Fruit fly (Drosophila melanogaster) whole organism, embryonic: Measurements from ENCODE around the gene CG7903.

Experiments
- CG10543 ChIP-seq: fragments of 200-800 bp; sonication (Bioruptor generic); optimal IDR thresholded peaks from 3 replicates; lab custom pipeline; 2017; ENCODE audit warnings: missing biosample characterization, mild to moderate bottlenecking, missing genetic modification characterization, moderate library complexity
- CG10654 ChIP-seq: fragments of 200-800 bp; sonication (Bioruptor generic); optimal IDR thresholded peaks from 2 replicates; lab custom pipeline; 2016; ENCODE audit warnings: missing biosample characterization, missing genetic modification characterization
- CG10979 ChIP-seq: fragments of 200-800 bp; sonication (Bioruptor generic); optimal IDR thresholded peaks from 2 replicates; lab custom pipeline; 2018; ENCODE audit warnings: missing biosample characterization, mild to moderate bottlenecking, missing genetic modification characterization, moderate library complexity
- CG13624 ChIP-seq: fragments of 200-800 bp; sonication (Bioruptor generic); optimal IDR thresholded peaks from 2 replicates; lab custom pipeline; 2016; ENCODE audit warnings: missing biosample characterization, missing genetic modification characterization
- CG17328 ChIP-seq: fragments of 200-800 bp; sonication (Bioruptor generic); IDR thresholded peaks from 2 replicates; pipeline ENCODE4 v1.3.6; 2022; ENCODE audit warnings: missing biosample characterization, missing genetic modification characterization
- CG1832 ChIP-seq: fragments of 200-800 bp; sonication (Bioruptor generic); optimal IDR thresholded peaks from 2 replicates; lab custom pipeline; 2017; ENCODE audit warnings: missing biosample characterization, mild to moderate bottlenecking, missing genetic modification characterization, inconsistent platforms
- CG18476 ChIP-seq: fragments of 200-800 bp; sonication (Bioruptor generic); optimal IDR thresholded peaks from 2 replicates; lab custom pipeline; 2016; ENCODE audit warnings: missing biosample characterization, mild to moderate bottlenecking, missing genetic modification characterization
- CG2678 ChIP-seq: fragments of 200-800 bp; sonication (Bioruptor generic); optimal IDR thresholded peaks from 3 replicates; lab custom pipeline; 2019; ENCODE audit warnings: missing biosample characterization, mild to moderate bottlenecking, missing genetic modification characterization, moderate library complexity
- CG2889 ChIP-seq: fragments of 200-800 bp; sonication (Bioruptor generic); IDR thresholded peaks from 3 replicates; pipeline ENCODE4 v1.3.6; 2022; ENCODE audit warnings: missing biosample characterization, missing genetic modification characterization
- CG31224 ChIP-seq: fragments of 200-800 bp; sonication (Bioruptor generic); IDR thresholded peaks from 2 replicates; pipeline ENCODE4 v1.3.6; 2022; ENCODE audit warnings: missing biosample characterization, missing genetic modification characterization
- CG31388 ChIP-seq: fragments of 200-800 bp; sonication (Bioruptor generic); optimal IDR thresholded peaks from 2 replicates; lab custom pipeline; 2016; ENCODE audit warnings: missing biosample characterization, missing genetic modification characterization
- CG31441 ChIP-seq: fragments of 200-800 bp; sonication (Bioruptor generic); IDR thresholded peaks from 2 replicates; pipeline ENCODE4 v1.3.6; 2022; ENCODE audit warnings: missing biosample characterization, missing genetic modification characterization
- CG33557 ChIP-seq: fragments of 200-800 bp; sonication (Bioruptor generic); optimal IDR thresholded peaks from 2 replicates; lab custom pipeline; 2019; ENCODE audit warnings: missing biosample characterization, mild to moderate bottlenecking, missing genetic modification characterization, moderate library complexity
- CG6791 ChIP-seq: fragments of 200-800 bp; sonication (Bioruptor generic); IDR thresholded peaks from 3 replicates; pipeline ENCODE4 v1.3.6; 2022; ENCODE audit warnings: missing biosample characterization, missing genetic modification characterization; ENCODE audit not compliant: partially characterized antibody
- CG8359 ChIP-seq: fragments of 200-800 bp; sonication (Bioruptor generic); optimal IDR thresholded peaks from 2 replicates; lab custom pipeline; 2017; ENCODE audit warnings: missing biosample characterization, mild to moderate bottlenecking, missing genetic modification characterization, borderline replicate concordance
- CG9437 ChIP-seq: fragments of 200-800 bp; sonication (Bioruptor generic); optimal IDR thresholded peaks from 2 replicates; lab custom pipeline; 2018; ENCODE audit warnings: missing biosample characterization, mild to moderate bottlenecking, missing genetic modification characterization
- CG9817 ChIP-seq: fragments of 200-800 bp; sonication (Bioruptor generic); optimal IDR thresholded peaks from 2 replicates; lab custom pipeline; 2018; ENCODE audit warnings: missing biosample characterization, mild to moderate bottlenecking, missing genetic modification characterization, moderate library complexity
- Chrac-16 ChIP-seq: fragments of 200-800 bp; sonication (Bioruptor generic); optimal IDR thresholded peaks from 3 replicates; lab custom pipeline; 2016; ENCODE audit warnings: missing biosample characterization, missing genetic modification characterization
- Dbx ChIP-seq: fragments of 200-800 bp; sonication (Bioruptor generic); IDR thresholded peaks from 3 replicates; pipeline ENCODE4 v1.3.6; 2022; ENCODE audit warnings: missing biosample characterization, missing genetic modification characterization
- Dip3 ChIP-seq: fragments of 200-800 bp; sonication (Bioruptor generic); optimal IDR thresholded peaks from 3 replicates; lab custom pipeline; 2016; ENCODE audit warnings: missing biosample characterization, missing genetic modification characterization
- Elba2 ChIP-seq: fragments of 200-800 bp; sonication (Bioruptor generic); optimal IDR thresholded peaks from 3 replicates; lab custom pipeline; 2016; ENCODE audit warnings: missing biosample characterization, missing genetic modification characterization
- Ets97D ChIP-seq: fragments of 200-800 bp; sonication (Bioruptor generic); optimal IDR thresholded peaks from 3 replicates; lab custom pipeline; 2016; ENCODE audit warnings: missing biosample characterization, missing genetic modification characterization
- H2.0 ChIP-seq: fragments of 200-800 bp; sonication (Bioruptor generic); IDR thresholded peaks from 2 replicates; pipeline ENCODE4 v1.3.6; 2022; ENCODE audit warnings: missing biosample characterization, missing genetic modification characterization
- HLH4C ChIP-seq: fragments of 200-800 bp; sonication (Bioruptor generic); IDR thresholded peaks from 3 replicates; pipeline ENCODE4 v1.3.6; 2022; ENCODE audit warnings: missing biosample characterization, missing genetic modification characterization; ENCODE audit not compliant: partially characterized antibody
- Jarid2 ChIP-seq: fragments of 200-800 bp; sonication (Bioruptor generic); optimal IDR thresholded peaks from 3 replicates; lab custom pipeline; 2017; ENCODE audit warnings: mild to moderate bottlenecking, missing biosample characterization, missing genetic modification reagents, missing genetic modification characterization
- Vsx1 ChIP-seq: fragments of 200-800 bp; sonication (Bioruptor generic); optimal IDR thresholded peaks from 2 replicates; lab custom pipeline; 2017; ENCODE audit warnings: missing biosample characterization, mild to moderate bottlenecking, missing genetic modification characterization, missing genetic modification reagents
- ab ChIP-seq: fragments of 200-800 bp; sonication (Bioruptor generic); optimal IDR thresholded peaks from 2 replicates; lab custom pipeline; 2016; ENCODE audit warnings: missing biosample characterization, missing genetic modification characterization
- amos ChIP-seq: fragments of 200-800 bp; sonication (Bioruptor generic); IDR thresholded peaks from 2 replicates; pipeline ENCODE4 v1.3.6; 2022; ENCODE audit warnings: missing biosample characterization, missing genetic modification characterization; ENCODE audit not compliant: partially characterized antibody
- ato ChIP-seq: fragments of 200-800 bp; sonication (Bioruptor generic); IDR thresholded peaks from 2 replicates; pipeline ENCODE4 v1.3.6; 2022; ENCODE audit warnings: missing biosample characterization, missing genetic modification characterization; ENCODE audit not compliant: partially characterized antibody
- bsh ChIP-seq, 2 experiments: fragments of 200-800 bp; sonication (Bioruptor generic); optimal IDR thresholded peaks; 2 replicates each; lab custom pipeline; 2017 to 2018; ENCODE audit warnings: mild to moderate bottlenecking in 2 of 2, missing biosample characterization in 2 of 2, missing genetic modification characterization in 2 of 2, moderate library complexity in 1 of 2
- cg ChIP-seq: fragments of 200-800 bp; sonication (Bioruptor generic); optimal IDR thresholded peaks from 3 replicates; lab custom pipeline; 2019; ENCODE audit warnings: missing biosample characterization, mild to moderate bottlenecking, missing genetic modification characterization, moderate library complexity
- ci ChIP-seq: fragments of 200-800 bp; sonication (Bioruptor generic); IDR thresholded peaks from 3 replicates; pipeline ENCODE4 v1.3.6; 2022; ENCODE audit warnings: missing biosample characterization, missing genetic modification characterization
- croc ChIP-seq: fragments of 200-800 bp; sonication (Bioruptor generic); conservative IDR thresholded peaks from 3 replicates; pipeline ENCODE4 v1.3.6; 2022; ENCODE audit warnings: missing biosample characterization, missing genetic modification characterization
- crp ChIP-seq, 2 experiments: fragments of 200-800 bp; sonication (Bioruptor generic); optimal IDR thresholded peaks; 2 replicates in 1 of 2; 3 replicates in 1 of 2; lab custom pipeline; 2017; ENCODE audit warnings: missing biosample characterization in 2 of 2, missing genetic modification characterization in 2 of 2, mild to moderate bottlenecking in 1 of 2, moderate library complexity in 1 of 2
- disco-r ChIP-seq: fragments of 200-800 bp; sonication (Bioruptor generic); optimal IDR thresholded peaks from 2 replicates; lab custom pipeline; 2016; ENCODE audit warnings: missing biosample characterization, missing genetic modification characterization
- esg ChIP-seq: fragments of 200-800 bp; sonication (Bioruptor generic); conservative IDR thresholded peaks from 2 replicates; pipeline ENCODE4 v1.3.6; 2022; ENCODE audit warnings: missing biosample characterization, missing genetic modification characterization
- fru ChIP-seq: fragments of >200 bp; optimal IDR thresholded peaks from 2 replicates; lab custom pipeline; 2017
- h ChIP-seq: fragments of >200 bp; optimal IDR thresholded peaks from 2 replicates; lab custom pipeline; 2017
- hb ChIP-seq: fragments of 200-800 bp; sonication (Bioruptor generic); IDR thresholded peaks from 3 replicates; pipeline ENCODE4 v1.3.6; 2022; ENCODE audit warnings: missing biosample characterization, missing genetic modification characterization; ENCODE audit not compliant: partially characterized antibody
- hbn ChIP-seq: fragments of 200-800 bp; sonication (Bioruptor generic); IDR thresholded peaks from 2 replicates; pipeline ENCODE4 v1.3.6; 2022; ENCODE audit warnings: missing biosample characterization, missing genetic modification characterization; ENCODE audit not compliant: partially characterized antibody
- inv ChIP-seq: fragments of 200-800 bp; sonication (Bioruptor generic); IDR thresholded peaks from 2 replicates; pipeline ENCODE4 v1.3.6; 2022; ENCODE audit warnings: missing biosample characterization, missing genetic modification characterization; ENCODE audit not compliant: partially characterized antibody
- kay ChIP-seq: fragments of 200-800 bp; sonication (Bioruptor generic); optimal IDR thresholded peaks from 2 replicates; lab custom pipeline; 2016; ENCODE audit warnings: missing biosample characterization, missing genetic modification characterization
- otp ChIP-seq: fragments of 200-800 bp; sonication (Bioruptor generic); IDR thresholded peaks from 3 replicates; pipeline ENCODE4, ENCODE4 v1.3.6; 2022; ENCODE audit warnings: missing biosample characterization, missing genetic modification characterization
- pros ChIP-seq: fragments of 200-800 bp; sonication (Bioruptor generic); optimal IDR thresholded peaks from 3 replicates; lab custom pipeline; 2019; ENCODE audit warnings: missing biosample characterization, mild to moderate bottlenecking, missing genetic modification characterization, moderate library complexity
- pum ChIP-seq: fragments of 200-800 bp; sonication (Bioruptor generic); optimal IDR thresholded peaks from 2 replicates; lab custom pipeline; 2016; ENCODE audit warnings: missing biosample characterization, missing genetic modification characterization
- ranshi ChIP-seq: fragments of 200-800 bp; sonication (Bioruptor generic); IDR thresholded peaks from 2 replicates; pipeline ENCODE4 v1.3.6; 2022; ENCODE audit warnings: missing biosample characterization, missing genetic modification characterization
- sens ChIP-seq: fragments of 200-800 bp; sonication (Bioruptor generic); peaks from one replicate; lab custom pipeline; 2016; ENCODE audit warnings: missing biosample characterization, missing genetic modification characterization
- twi ChIP-seq: fragments of 200-800 bp; optimal IDR thresholded peaks from 2 replicates; lab custom pipeline; 2019; ENCODE audit warnings: missing biosample characterization, mild to moderate bottlenecking, missing genetic modification characterization, moderate library complexity
- wek ChIP-seq: fragments of 200-800 bp; sonication (Bioruptor generic); optimal IDR thresholded peaks from 3 replicates; lab custom pipeline; 2018; ENCODE audit warnings: missing biosample characterization, mild to moderate bottlenecking, missing genetic modification characterization, moderate library complexity

Gene CG7903

DNA sequence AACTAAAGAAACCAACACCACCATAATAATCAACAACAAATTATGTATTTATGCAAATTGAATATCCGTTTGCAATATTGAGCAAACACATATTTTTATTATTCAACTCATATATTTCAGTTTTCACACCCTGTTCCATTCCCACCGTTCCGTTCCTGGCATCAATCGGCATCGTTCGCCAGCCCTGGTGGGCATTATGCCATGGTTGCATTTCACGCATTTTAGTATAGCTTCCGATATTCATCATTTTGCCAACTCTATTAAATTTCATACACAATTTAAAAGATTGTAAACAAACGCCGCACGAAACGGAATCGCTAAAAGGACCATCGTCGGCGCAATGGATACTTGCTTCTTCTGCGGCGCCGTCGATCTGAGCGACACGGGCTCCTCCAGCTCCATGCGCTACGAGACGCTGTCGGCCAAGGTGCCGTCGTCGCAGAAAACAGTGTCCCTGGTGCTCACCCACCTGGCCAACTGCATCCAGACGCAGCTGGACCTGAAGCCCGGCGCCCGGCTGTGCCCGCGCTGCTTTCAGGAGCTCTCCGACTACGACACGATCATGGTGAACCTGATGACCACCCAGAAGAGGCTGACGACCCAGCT is 48.2 kb upstream of the CG7903 start, which contains the start of gene Sry-delta (continued):
- TF ChIP-seq CG10654 (GFP tag; lab: Kevin White, UChicago) (peak; percentile 85), h (no peak), CG31441 (no peak; the same call in 1 of the 2 replicates), amos (GFP tag; lab: Robert Waterston, UW) (peak; percentile 81), H2.0 (GFP tag; lab: Robert Waterston, UW) (peak; percentile 60), crp (GFP tag; optimal IDR thresholded peaks at IDR 0.05; lab: Kevin White, UChicago) (peak in 1 of 2 experiments; percentile 36), CG9817 (tag; lab: Kevin White, UChicago) (peak; percentile 79), kay (GFP tag; lab: Kevin White, UChicago) (peak; percentile 61), Elba2 (GFP tag; lab: Kevin White, UChicago) (no peak), CG17328 (GFP tag; lab: Robert Waterston, UW) (peak; percentile 73), Ets97D (GFP tag; lab: Kevin White, UChicago) (peak; percentile 97), fru (lab: Kevin White, UChicago) (no peak), croc (no peak; the same call in 1 of the 3 replicates), disco-r (GFP tag; lab: Kevin White, UChicago) (peak; percentile 57), CG31224 (GFP tag; lab: Robert Waterston, UW) (peak; percentile 57), Dip3 (GFP tag; lab: Kevin White, UChicago) (peak; percentile 87), hbn (GFP tag; lab: Robert Waterston, UW) (peak; percentile 71), CG13624 (GFP tag; lab: Kevin White, UChicago) (peak; percentile 90), cg (GFP tag; lab: Kevin White, UChicago) (no peak), twi (tag; lab: Kevin White, UChicago) (peak; percentile 5), CG33557 (GFP tag; lab: Kevin White, UChicago) (peak; percentile 52), CG6791 (GFP tag; lab: Robert Waterston, UW) (peak; percentile 76), bsh (GFP tag; optimal IDR thresholded peaks at IDR 0.05; lab: Kevin White, UChicago) (peak in 1 of 2 experiments; percentile 58), esg (GFP tag; lab: Robert Waterston, UW) (peak; percentile 64), Chrac-16 (GFP tag; lab: Kevin White, UChicago) (peak; percentile 84), sens (GFP tag; lab: Kevin White, UChicago) (peak; percentile 96), CG18476 (GFP tag; lab: Kevin White, UChicago) (peak; percentile 53), otp (GFP tag; lab: Robert Waterston, UW) (peak; percentile 80), ranshi (GFP tag; lab: Robert Waterston, UW) (peak; percentile 82), CG31388 (peak; percentile 60), pros (GFP tag; lab: Kevin White, UChicago) (no peak), CG2889 (GFP tag; lab: Robert Waterston, UW) (peak; percentile 55; the same call in 2 of the 3 replicates), CG10543 (GFP tag; lab: Kevin White, UChicago) (peak; percentile 62), hb (GFP tag; lab: Robert Waterston, UW) (peak; percentile 60; the same call in 2 of the 3 replicates), Vsx1 (GFP tag; lab: Kevin White, UChicago) (no peak), pum (GFP tag; lab: Kevin White, UChicago) (peak; percentile 86), ci (GFP tag; lab: Robert Waterston, UW) (peak; percentile 86), CG9437 (GFP tag; lab: Kevin White, UChicago) (no peak), ab (GFP tag; lab: Kevin White, UChicago) (peak; percentile 45), HLH4C (GFP tag; lab: Robert Waterston, UW) (peak; percentile 54; the same call in 1 of the 3 replicates), ato (GFP tag; lab: Robert Waterston, UW) (peak; percentile 64; the same call in 1 of the 2 replicates), inv (GFP tag; lab: Robert Waterston, UW) (peak; percentile 66; the same call in 1 of the 2 replicates), Jarid2 (no peak), Dbx (peak; percentile 92), CG8359 (GFP tag; lab: Kevin White, UChicago) (no peak), CG10979 (tag; lab: Kevin White, UChicago) (peak; percentile 59), CG1832 (GFP tag; lab: Kevin White, UChicago) (no peak), CG2678 (tag; lab: Kevin White, UChicago) (no peak), wek (peak; percentile 23)
